Fruit fly (Drosophila melanogaster) whole organism, pupa: ENCODE data around the gene CG13297.

Experiments
- CG10348 ChIP-seq: fragments of 200-800 bp; sonication (Bioruptor generic); IDR thresholded peaks from 2 replicates; pipeline ENCODE4 v1.3.6; 2022; ENCODE audit warnings: missing biosample characterization, missing genetic modification characterization
- CG13204 ChIP-seq: fragments of 200-800 bp; sonication (Bioruptor generic); optimal IDR thresholded peaks from 2 replicates; lab custom pipeline; 2018; ENCODE audit warnings: missing biosample characterization, mild to moderate bottlenecking, missing genetic modification characterization, moderate library complexity
- CG4496 ChIP-seq: fragments of 200-800 bp; sonication (Bioruptor generic); IDR thresholded peaks from 3 replicates; pipeline ENCODE4 v1.3.6; 2022; ENCODE audit warnings: missing biosample characterization, missing genetic modification characterization
- CG8159 ChIP-seq: fragments of 200-800 bp; sonication (Bioruptor generic); optimal IDR thresholded peaks from 3 replicates; lab custom pipeline; 2018; ENCODE audit warnings: missing biosample characterization, mild to moderate bottlenecking, missing genetic modification characterization, moderate library complexity
- CG8301 ChIP-seq: fragments of 200-800 bp; sonication (Bioruptor generic); optimal IDR thresholded peaks from 2 replicates; lab custom pipeline; 2018; ENCODE audit warnings: missing biosample characterization, mild to moderate bottlenecking, missing genetic modification characterization
- EcR ChIP-seq: fragments of 200-800 bp; sonication (Bioruptor generic); optimal IDR thresholded peaks from 3 replicates; lab custom pipeline; 2019; ENCODE audit warnings: missing biosample characterization, missing genetic modification characterization, mild to moderate bottlenecking, moderate library complexity, missing genetic modification reagents
- Pif1A ChIP-seq: fragments of 200-800 bp; sonication (Bioruptor generic); optimal IDR thresholded peaks from 3 replicates; lab custom pipeline; 2016; ENCODE audit warnings: missing biosample characterization, missing genetic modification characterization
- gl ChIP-seq: fragments of 200-800 bp; sonication (Bioruptor generic); optimal IDR thresholded peaks from 2 replicates; lab custom pipeline; 2018; ENCODE audit warnings: missing biosample characterization, mild to moderate bottlenecking, missing genetic modification characterization

DNA sequence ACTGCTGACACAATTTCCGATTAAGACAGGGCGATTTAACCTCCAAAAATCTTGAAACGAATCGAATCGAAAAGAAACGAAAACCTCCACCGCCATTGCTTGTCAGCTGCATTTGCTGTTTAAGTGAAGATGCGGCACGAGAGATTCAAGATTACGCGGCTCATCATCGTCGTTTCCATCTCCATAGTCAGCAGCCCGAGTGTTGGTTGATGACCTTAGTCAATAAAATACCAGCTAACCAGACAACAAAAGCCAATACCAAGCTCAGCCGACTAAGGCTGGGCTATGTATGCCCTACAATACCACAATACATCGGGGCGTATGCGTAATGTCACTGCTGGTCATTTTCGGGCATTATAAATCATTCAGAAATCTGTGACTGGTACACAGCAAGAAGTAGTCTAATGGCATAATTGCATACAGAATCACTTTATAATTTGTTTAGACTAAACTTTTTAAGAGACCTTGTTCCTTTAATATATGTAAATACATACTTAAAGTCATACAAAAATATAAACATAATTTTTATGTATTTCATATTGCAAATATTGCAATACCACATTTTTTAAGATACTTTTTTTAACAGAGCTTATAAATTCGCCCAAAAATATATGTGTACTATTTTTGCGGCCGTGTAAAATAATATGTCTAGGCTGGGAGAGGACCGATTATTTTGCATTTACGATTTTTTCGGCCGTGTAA is 16.3 kb downstream of the CG13297 start:
- TF ChIP-seq Pif1A (GFP tag; lab: Kevin White, UChicago) (no peak), gl (tag; lab: Kevin White, UChicago) (no peak), CG8159 (tag; lab: Kevin White, UChicago) (peak; percentile 8), CG10348 (GFP tag; lab: Robert Waterston, UW) (no peak), EcR (GFP tag; lab: Kevin White, UChicago) (peak; percentile 69), CG8301 (tag; lab: Kevin White, UChicago) (no peak), CG4496 (no peak), CG13204 (GFP tag; lab: Kevin White, UChicago) (no peak)
